Fruit fly (Drosophila melanogaster): ENCODE data around the gene CG13101.
A peak's percentile ranks its signal among the peaks of the same experiment; 100 is the strongest.

Gene CG13101

dm6 chr2L:8951184-8951934 is 33.3 kb downstream of the CG13101 start, which contains the start of gene C1GalTA (continued):
- TF ChIP-seq Opbp (GFP tag; IDR thresholded peaks at IDR 0.05; ENCODE audit: partially characterized antibody) (no peak), CG6683 (GFP tag; optimal IDR thresholded peaks at IDR 0.05) (peak; percentile 98), cad (GFP tag; optimal IDR thresholded peaks at IDR 0.05) (no peak), CG9797 (GFP tag; optimal IDR thresholded peaks at IDR 0.05) (peak; percentile 44), al (GFP tag; IDR thresholded peaks at IDR 0.05) (peak; percentile 93), zen2 (GFP tag; IDR thresholded peaks at IDR 0.05; ENCODE audit: partially characterized antibody) (no peak), crc (GFP tag; optimal IDR thresholded peaks at IDR 0.05) (no peak), otp (GFP tag; IDR thresholded peaks at IDR 0.05) (peak; percentile 68; the same call in 1 of the 3 replicates), HLH54F (GFP tag; optimal IDR thresholded peaks at IDR 0.05) (peak; percentile 48), CG4328 (GFP tag; optimal IDR thresholded peaks at IDR 0.05) (peak; percentile 96), Fer1 (GFP tag; optimal IDR thresholded peaks at IDR 0.05) (peak; percentile 98), Max (GFP tag; optimal IDR thresholded peaks at IDR 0.05) (peak; percentile 90), CG12942 (GFP tag; optimal IDR thresholded peaks at IDR 0.05) (peak; percentile 92), Mad (GFP tag; optimal IDR thresholded peaks at IDR 0.05) (peak; percentile 57), Atf-2 (GFP tag; optimal IDR thresholded peaks at IDR 0.05) (peak; percentile 42), CG42726 (GFP tag; IDR thresholded peaks at IDR 0.05; ENCODE audit: partially characterized antibody) (no peak), tio (GFP tag; optimal IDR thresholded peaks at IDR 0.05) (peak; percentile 95), lov (optimal IDR thresholded peaks at IDR 0.05) (no peak), lov (GFP tag; IDR thresholded peaks at IDR 0.05) (no peak; the same call in 1 of the 3 replicates), ase (GFP tag; IDR thresholded peaks at IDR 0.05) (peak; percentile 91), CG4730 (GFP tag; IDR thresholded peaks at IDR 0.05) (peak; percentile 93), tna (GFP tag; IDR thresholded peaks at IDR 0.05; ENCODE audit: partially characterized antibody) (no peak), CG4360 (GFP tag; IDR thresholded peaks at IDR 0.05) (peak; percentile 62; the same call in 1 of the 2 replicates), B-H2 (GFP tag; optimal IDR thresholded peaks at IDR 0.05) (peak; percentile 94), CG17328 (GFP tag; IDR thresholded peaks at IDR 0.05) (peak; percentile 96), D (optimal IDR thresholded peaks at IDR 0.05) (no peak), D (GFP tag; optimal IDR thresholded peaks at IDR 0.05) (peak; percentile 97), Pdp1 (GFP tag; optimal IDR thresholded peaks at IDR 0.05) (peak; percentile 63 to 74), CG2712 (tag; optimal IDR thresholded peaks at IDR 0.05) (peak; percentile 100), luna (GFP tag; optimal IDR thresholded peaks at IDR 0.05) (no peak), CG12744 (GFP tag; optimal IDR thresholded peaks at IDR 0.05) (no peak), TFAM (GFP tag; optimal IDR thresholded peaks at IDR 0.05) (peak; percentile 82), gsb-n (tag; optimal IDR thresholded peaks at IDR 0.05) (peak; percentile 99), Myb (GFP tag; optimal IDR thresholded peaks at IDR 0.05) (peak; percentile 38), Lhr (GFP tag; optimal IDR thresholded peaks at IDR 0.05) (peak; percentile 91), CG3838 (GFP tag; optimal IDR thresholded peaks at IDR 0.05) (no peak), CG16813 (GFP tag; IDR thresholded peaks at IDR 0.05; ENCODE audit: partially characterized antibody) (no peak), Awh (GFP tag; IDR thresholded peaks at IDR 0.05) (peak; percentile 95), CG11560 (tag; IDR thresholded peaks at IDR 0.05) (peak; percentile 88), CG11723 (GFP tag; optimal IDR thresholded peaks at IDR 0.05) (peak; percentile 89), fru (optimal IDR thresholded peaks at IDR 0.05) (no peak), hbn (GFP tag; IDR thresholded peaks at IDR 0.05; ENCODE audit: partially characterized antibody) (no peak), CG7372 (GFP tag; IDR thresholded peaks at IDR 0.05) (peak; percentile 95), Atf3 (GFP tag; optimal IDR thresholded peaks at IDR 0.05) (no peak), Atf6 (GFP tag; IDR thresholded peaks at IDR 0.05) (peak; percentile 96), sens-2 (GFP tag; IDR thresholded peaks at IDR 0.05) (peak; percentile 81), CG18599 (GFP tag; optimal IDR thresholded peaks at IDR 0.05) (peak; percentile 99), dysf (GFP tag; IDR thresholded peaks at IDR 0.05) (peak; percentile 98), grn (GFP tag; optimal IDR thresholded peaks at IDR 0.05) (peak; percentile 64), Rx (GFP tag; IDR thresholded peaks at IDR 0.05) (peak; percentile 78)
